Worm (Caenorhabditis elegans): ENCODE data around the gene ndub-11.

The ndub-11 gene

DNA sequence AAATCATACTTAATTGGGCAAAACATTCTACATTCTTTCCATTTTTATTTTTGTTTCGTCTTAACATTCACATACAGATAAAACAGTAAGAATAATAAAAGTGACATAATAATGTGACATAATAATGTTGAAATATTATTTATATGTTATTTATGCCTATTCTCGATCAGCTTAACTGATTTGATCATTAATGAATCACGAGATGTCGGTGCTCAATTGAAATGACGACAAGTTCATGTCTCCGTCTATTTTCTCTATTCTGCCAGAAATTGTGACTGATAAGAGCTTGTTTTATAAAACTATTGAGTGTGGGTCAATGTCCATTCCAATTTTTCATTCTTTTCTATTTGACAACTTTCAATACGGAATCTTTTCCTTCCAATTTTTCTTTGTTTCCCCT is 21.7 kb upstream of the ndub-11 start (continued):
- TF ChIP-seq attf-6 (GFP tag; IDR thresholded peaks at IDR 0.05) (no peak), snpc-4 (GFP tag; optimal IDR thresholded peaks at IDR 0.05) (no peak), snpc-4 (tag; optimal IDR thresholded peaks at IDR 0.05) (peak in 1 of 4 experiments; percentile 13), tbp1 (GFP tag; optimal IDR thresholded peaks at IDR 0.05) (peak; percentile 2), dox-1 (GFP tag; IDR thresholded peaks at IDR 0.05) (peak; percentile 34; the same call in 1 of the 2 replicates), xnd-1 (tag; optimal IDR thresholded peaks at IDR 0.05) (no peak), B0261.1 (tag; optimal IDR thresholded peaks at IDR 0.05) (no peak), lin-26 (GFP tag; IDR thresholded peaks at IDR 0.05) (no peak), F39B2.1 (GFP tag; IDR thresholded peaks at IDR 0.05) (no peak), ztf-3 (GFP tag; optimal IDR thresholded peaks at IDR 0.05) (no peak), zfh-2 (GFP tag; conservative IDR thresholded peaks at IDR 0.05) (no peak), nfya-1 (tag; optimal IDR thresholded peaks at IDR 0.05; ENCODE audit: borderline replicate concordance, insufficient read depth) (no peak)

DNA sequence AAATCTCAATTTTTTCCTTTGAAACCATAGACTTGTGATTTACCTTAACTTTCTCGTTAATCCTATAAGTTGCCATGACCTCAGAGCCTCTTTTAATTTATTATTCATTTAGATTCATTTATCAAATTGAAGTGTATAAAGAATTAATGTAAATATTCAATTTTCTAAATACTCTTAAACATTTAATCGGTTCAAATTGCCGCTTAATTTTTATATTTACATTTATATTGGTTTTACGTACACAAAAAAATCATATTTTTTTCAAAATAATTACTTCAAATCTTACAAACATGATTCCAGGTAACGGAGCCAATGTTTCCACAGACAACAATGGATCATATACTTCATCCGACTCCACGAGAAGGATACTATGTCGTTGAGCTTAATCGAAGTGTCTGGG is 18.5 kb upstream of the ndub-11 start, which contains the start of gene pmk-1:
Gene pmk-1, plus strand, starts transcription at position 301 of the 400 bp plus-strand sequence.
- TF ChIP-seq nhr-179 (tag; optimal IDR thresholded peaks at IDR 0.05): no peak
- no peak for TF ChIP-seq nfya-1 (tag; optimal IDR thresholded peaks at IDR 0.05; ENCODE audit: borderline replicate concordance, insufficient read depth)

ce11 chrIV:8146283-8146682 is 16.3 kb upstream of the ndub-11 start:
- TF ChIP-seq egl-44 (GFP tag; IDR thresholded peaks at IDR 0.05) (no peak), ceh-91 (GFP tag; IDR thresholded peaks at IDR 0.05) (no peak), egrh-3 (GFP tag; IDR thresholded peaks at IDR 0.05) (no peak), rcor-1 (GFP tag; IDR thresholded peaks at IDR 0.05) (no peak), hmg-1.2 (GFP tag; IDR thresholded peaks at IDR 0.05) (peak; percentile 63; the same call in 1 of the 2 replicates), T26A5.8 (tag; optimal IDR thresholded peaks at IDR 0.05) (no peak)

ce11 chrIV:8144341-8144740 is 14.3 kb upstream of the ndub-11 start:
- no peak for TF ChIP-seq nfya-1 (tag; optimal IDR thresholded peaks at IDR 0.05; ENCODE audit: borderline replicate concordance, insufficient read depth)
- no peak for TF ChIP-seq lsy-27 (tag; optimal IDR thresholded peaks at IDR 0.05; ENCODE audit: borderline replicate concordance, insufficient read depth)
- TF ChIP-seq F10E7.11 (tag; optimal IDR thresholded peaks at IDR 0.05): no peak
- no peak for TF ChIP-seq aptf-3 (GFP tag; IDR thresholded peaks at IDR 0.05)
- TF ChIP-seq nfyb-1 (GFP tag; IDR thresholded peaks at IDR 0.05): no peak
- no peak for TF ChIP-seq athp-1 (tag; optimal IDR thresholded peaks at IDR 0.05)
- no peak for TF ChIP-seq snpc-4 (GFP tag; optimal IDR thresholded peaks at IDR 0.05)
- no peak for TF ChIP-seq snpc-4 (tag; optimal IDR thresholded peaks at IDR 0.05)
- no peak for TF ChIP-seq F37B4.10 (GFP tag; IDR thresholded peaks at IDR 0.05)
- no peak for TF ChIP-seq ama-1 (optimal IDR thresholded peaks at IDR 0.05)
- TF ChIP-seq ama-1 (GFP tag; optimal IDR thresholded peaks at IDR 0.05): no peak
- TF ChIP-seq xnd-1 (tag; optimal IDR thresholded peaks at IDR 0.05): no peak
- TF ChIP-seq B0035.1 (tag; optimal IDR thresholded peaks at IDR 0.05): no peak
- no peak for TF ChIP-seq chd-7 (tag; optimal IDR thresholded peaks at IDR 0.05)
- no peak for TF ChIP-seq ceh-40 (GFP tag; IDR thresholded peaks at IDR 0.05)

DNA sequence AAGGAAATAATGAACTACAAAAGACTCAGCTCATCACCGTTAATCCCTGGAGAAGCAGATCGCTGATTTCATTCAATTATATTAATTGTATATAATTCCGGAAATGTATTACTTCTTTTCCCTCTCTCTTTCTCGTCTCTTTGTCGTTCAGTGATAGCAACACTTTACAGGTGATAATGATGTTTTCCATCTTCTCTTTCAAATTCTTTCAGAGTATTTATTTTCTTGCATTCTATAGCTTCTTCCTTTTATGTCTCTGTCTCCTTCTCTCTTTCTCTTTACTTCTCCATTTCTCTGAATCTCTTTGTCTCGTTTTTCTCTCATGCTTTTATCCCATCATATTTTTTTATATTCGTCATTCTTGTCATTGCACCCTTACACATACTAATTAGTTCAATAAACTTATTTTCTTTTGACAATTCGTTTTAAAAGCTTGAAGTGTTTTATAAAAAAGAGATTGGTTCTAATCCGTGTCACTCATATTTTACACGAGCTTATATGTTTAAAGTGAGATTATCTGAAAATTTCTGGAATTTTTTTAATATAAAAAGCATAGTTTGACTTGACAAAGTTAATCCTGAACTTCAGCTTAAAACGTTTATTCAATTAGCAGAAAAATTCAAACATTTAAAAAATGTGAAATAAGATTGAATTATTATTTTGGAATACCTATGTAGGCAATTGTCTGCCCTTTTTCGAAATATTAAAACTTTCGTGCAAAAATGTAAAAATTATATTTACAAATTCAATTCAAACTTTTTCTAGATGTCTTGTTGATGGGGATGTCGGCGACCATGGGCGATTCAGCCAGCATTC is 12.9 kb upstream of the ndub-11 start, which contains the start of gene pmk-2:
Gene pmk-2, plus strand, starts transcription at position 766 of the 816 bp plus-strand sequence.
- TF ChIP-seq ceh-79 (tag; optimal IDR thresholded peaks at IDR 0.05): no peak
- TF ChIP-seq hmg-1.2 (GFP tag; IDR thresholded peaks at IDR 0.05): peak; percentile 24; the same call in 1 of the 2 replicates
- TF ChIP-seq lir-1 (GFP tag; conservative IDR thresholded peaks at IDR 0.05): no peak
- TF ChIP-seq lsy-27 (tag; optimal IDR thresholded peaks at IDR 0.05; ENCODE audit: borderline replicate concordance, insufficient read depth): no peak
- TF ChIP-seq nhr-80 (tag; optimal IDR thresholded peaks at IDR 0.05): peak; percentile 18
- no peak for TF ChIP-seq tbx-9 (tag; optimal IDR thresholded peaks at IDR 0.05; ENCODE audit: borderline replicate concordance)
